Worm (Caenorhabditis elegans) whole organism, L3 larva: ENCODE results near the gene srx-86.

ENCODE experiments used
- fos-1 ChIP-seq: fragments of 150-350 bp; optimal IDR thresholded peaks from 2 replicates; lab custom pipeline; 2014; ENCODE audit warnings: missing biosample characterization, missing genetic modification characterization
- mdl-1 ChIP-seq: fragments of 150-350 bp; optimal IDR thresholded peaks from 2 replicates; lab custom pipeline; 2014; ENCODE audit warnings: missing biosample characterization, missing genetic modification characterization
- nhr-11 ChIP-seq: fragments of 150-350 bp; optimal IDR thresholded peaks from 2 replicates; lab custom pipeline; 2014; ENCODE audit warnings: missing biosample characterization, missing genetic modification characterization
- ztf-4 ChIP-seq: fragments of 150-350 bp; optimal IDR thresholded peaks from 2 replicates; lab custom pipeline; 2014; ENCODE audit warnings: missing biosample characterization, missing genetic modification characterization

ce11 chrV:11517789-11518188 is 45.0 kb upstream of the srx-86 start, which contains the start of gene C55A6.4:
- TF ChIP-seq mdl-1 (tag; lab: Kevin White, UChicago) (no peak), fos-1 (tag; lab: Kevin White, UChicago) (no peak), nhr-11 (no peak), ztf-4 (tag; lab: Kevin White, UChicago) (no peak)
